Worm (Caenorhabditis elegans): ENCODE measurements around the gene rsd-3.

The rsd-3 gene

ce11 chrX:11821159-11821720 is 22.9 kb downstream of the rsd-3 start:
- TF ChIP-seq unc-62 (GFP tag; optimal IDR thresholded peaks at IDR 0.05): no peak

ce11 chrX:11823704-11824103 is 25.4 kb downstream of the rsd-3 start, which contains the start of gene tag-241:
Gene tag-241 (plus strand): TSS chrX:11824004.
- TF ChIP-seq unc-62 (GFP tag; optimal IDR thresholded peaks at IDR 0.05): no peak

ce11 chrX:11826892-11827291 is 28.6 kb downstream of the rsd-3 start:
- TF ChIP-seq unc-62 (GFP tag; optimal IDR thresholded peaks at IDR 0.05): no peak

- TF ChIP-seq unc-62 (GFP tag; optimal IDR thresholded peaks at IDR 0.05): no peak
Measured at ce11 chrX:11827528-11827927, 29.2 kb downstream of the rsd-3 start.

ce11 chrX:11828661-11829060 is 30.4 kb downstream of the rsd-3 start:
- TF ChIP-seq unc-62 (GFP tag; optimal IDR thresholded peaks at IDR 0.05): no peak

ce11 chrX:11837378-11837777 is 39.1 kb downstream of the rsd-3 start, which contains the start of gene taf-7.1:
Gene taf-7.1 (minus strand): TSS chrX:11837478.
- TF ChIP-seq unc-62 (GFP tag; optimal IDR thresholded peaks at IDR 0.05): no peak

ce11 chrX:11843363-11843762 is 45.1 kb downstream of the rsd-3 start, which contains the start of gene F54F7.2:
Gene F54F7.2 (plus strand): TSS chrX:11843663.
- TF ChIP-seq unc-62 (GFP tag; optimal IDR thresholded peaks at IDR 0.05): no peak

ce11 chrX:11848618-11849017 is 50.3 kb downstream of the rsd-3 start, which contains the start of gene F54F7.9:
Gene F54F7.9 (minus strand): TSS chrX:11848718.
- TF ChIP-seq unc-62 (GFP tag; optimal IDR thresholded peaks at IDR 0.05): no peak

ce11 chrX:11850082-11850481 is 51.8 kb downstream of the rsd-3 start, which contains the start of gene F54F7.3:
Gene F54F7.3 (minus strand): TSS chrX:11850182.
- no peak for TF ChIP-seq unc-62 (GFP tag; optimal IDR thresholded peaks at IDR 0.05)

- no peak for TF ChIP-seq unc-62 (GFP tag; optimal IDR thresholded peaks at IDR 0.05)
Measured at ce11 chrX:11850572-11850971, 52.3 kb downstream of the rsd-3 start, which contains the start of gene F54F7.14. Gene F54F7.14 (plus strand): TSS chrX:11850872.

ce11 chrX:11852494-11852893 is 54.2 kb downstream of the rsd-3 start, which contains the start of gene xtr-1:
Gene xtr-1 (plus strand): TSS chrX:11852794.
- TF ChIP-seq unc-62 (GFP tag; optimal IDR thresholded peaks at IDR 0.05): no peak

Data from whole organism, dauer.